Fruit fly (Drosophila melanogaster) whole organism, embryonic: ENCODE measurements around the gene peb.
A peak's percentile ranks its signal among the peaks of the same experiment; 100 is the strongest.

ENCODE experiments used
- Abd-B ChIP-seq: fragments of 200-800 bp; sonication (Bioruptor generic); optimal IDR thresholded peaks from 2 replicates; lab custom pipeline; 2018; ENCODE audit warnings: missing biosample characterization, mild to moderate bottlenecking, missing genetic modification characterization, moderate library complexity
- Asciz ChIP-seq: fragments of 200-800 bp; sonication (Bioruptor generic); optimal IDR thresholded peaks from 2 replicates; lab custom pipeline; 2017; ENCODE audit warnings: missing biosample characterization, mild to moderate bottlenecking, missing genetic modification characterization, missing genetic modification reagents
- CG10267 ChIP-seq: fragments of 200-800 bp; sonication (Bioruptor generic); optimal IDR thresholded peaks from 2 replicates; lab custom pipeline; 2018; ENCODE audit warnings: missing biosample characterization, mild to moderate bottlenecking, missing genetic modification characterization, moderate library complexity
- CG12104 ChIP-seq: fragments of 200-800 bp; sonication (Bioruptor generic); optimal IDR thresholded peaks from 3 replicates; lab custom pipeline; 2016; ENCODE audit warnings: missing biosample characterization, missing genetic modification characterization
- CG12155 ChIP-seq: fragments of 200-800 bp; sonication (Bioruptor generic); optimal IDR thresholded peaks from 3 replicates; lab custom pipeline; 2016; ENCODE audit warnings: missing biosample characterization, missing genetic modification characterization
- CG12236 ChIP-seq: fragments of 200-800 bp; sonication (Bioruptor generic); optimal IDR thresholded peaks from 2 replicates; lab custom pipeline; 2016; ENCODE audit warnings: missing biosample characterization, missing genetic modification characterization
- CG12769 ChIP-seq: fragments of 200-800 bp; sonication (Bioruptor generic); optimal IDR thresholded peaks from 2 replicates; lab custom pipeline; 2019; ENCODE audit warnings: missing biosample characterization, mild to moderate bottlenecking, missing genetic modification characterization, moderate library complexity
- CG14860 ChIP-seq: fragments of 200-800 bp; sonication (Bioruptor generic); IDR thresholded peaks from 3 replicates; pipeline ENCODE4 v1.3.6; 2022; ENCODE audit warnings: missing biosample characterization, missing genetic modification characterization; ENCODE audit not compliant: partially characterized antibody
- CG17829 ChIP-seq: fragments of 200-800 bp; optimal IDR thresholded peaks from 2 replicates; lab custom pipeline; 2019; ENCODE audit warnings: missing biosample characterization, mild to moderate bottlenecking, missing genetic modification characterization, moderate library complexity
- CG2120 ChIP-seq: fragments of 200-800 bp; sonication (Bioruptor generic); optimal IDR thresholded peaks from 3 replicates; lab custom pipeline; 2016; ENCODE audit warnings: missing biosample characterization, missing genetic modification characterization
- CG2712 ChIP-seq: fragments of 200-800 bp; optimal IDR thresholded peaks from 3 replicates; lab custom pipeline; 2019; ENCODE audit warnings: missing biosample characterization, mild to moderate bottlenecking, missing genetic modification characterization, moderate library complexity
- CG31388 ChIP-seq: fragments of 200-800 bp; sonication (Bioruptor generic); optimal IDR thresholded peaks from 2 replicates; lab custom pipeline; 2016; ENCODE audit warnings: missing biosample characterization, missing genetic modification characterization
- CG33557 ChIP-seq: fragments of 200-800 bp; sonication (Bioruptor generic); optimal IDR thresholded peaks from 2 replicates; lab custom pipeline; 2019; ENCODE audit warnings: missing biosample characterization, mild to moderate bottlenecking, missing genetic modification characterization, moderate library complexity
- CG34422 ChIP-seq: fragments of 200-800 bp; sonication (Bioruptor generic); IDR thresholded peaks from 3 replicates; pipeline ENCODE4 v1.3.6; 2022; ENCODE audit warnings: missing biosample characterization, missing genetic modification characterization
- CG6654 ChIP-seq: fragments of 200-800 bp; sonication (Bioruptor generic); optimal IDR thresholded peaks from 2 replicates; lab custom pipeline; 2017; ENCODE audit warnings: missing biosample characterization, mild to moderate bottlenecking, missing genetic modification characterization
- CG6791 ChIP-seq: fragments of 200-800 bp; sonication (Bioruptor generic); IDR thresholded peaks from 3 replicates; pipeline ENCODE4 v1.3.6; 2022; ENCODE audit warnings: missing biosample characterization, missing genetic modification characterization; ENCODE audit not compliant: partially characterized antibody
- CG7839 ChIP-seq: fragments of 200-800 bp; sonication (Bioruptor generic); optimal IDR thresholded peaks from 3 replicates; lab custom pipeline; 2018; ENCODE audit warnings: missing biosample characterization, mild to moderate bottlenecking, missing genetic modification characterization, moderate library complexity
- CG9609 ChIP-seq: fragments of 200-800 bp; sonication (Bioruptor generic); optimal IDR thresholded peaks from 3 replicates; lab custom pipeline; 2016; ENCODE audit warnings: missing biosample characterization, missing genetic modification characterization
- CHES-1-like ChIP-seq: fragments of 200-800 bp; sonication (Bioruptor generic); optimal IDR thresholded peaks from 2 replicates; lab custom pipeline; 2016; ENCODE audit warnings: missing biosample characterization, missing genetic modification characterization
- D19A ChIP-seq: fragments of 200-800 bp; optimal IDR thresholded peaks from 3 replicates; lab custom pipeline; 2019; ENCODE audit warnings: missing biosample characterization, mild to moderate bottlenecking, missing genetic modification characterization, moderate library complexity
- Dad ChIP-seq: fragments of 200-800 bp; sonication (Bioruptor generic); optimal IDR thresholded peaks from 3 replicates; lab custom pipeline; 2016; ENCODE audit warnings: missing biosample characterization, missing genetic modification characterization
- Dp ChIP-seq: fragments of 200-800 bp; sonication (Bioruptor generic); optimal IDR thresholded peaks from 2 replicates; lab custom pipeline; 2018; ENCODE audit warnings: missing biosample characterization, mild to moderate bottlenecking, missing genetic modification characterization, moderate library complexity
- Dref ChIP-seq: fragments of 200-800 bp; sonication (Bioruptor generic); IDR thresholded peaks from 2 replicates; pipeline ENCODE4 v1.3.6; 2022; ENCODE audit warnings: missing biosample characterization, missing genetic modification characterization
- Fer2 ChIP-seq: fragments of 200-800 bp; sonication (Bioruptor generic); optimal IDR thresholded peaks from 2 replicates; lab custom pipeline; 2018; ENCODE audit warnings: missing biosample characterization, mild to moderate bottlenecking, missing genetic modification characterization, moderate library complexity
- HLH4C ChIP-seq: fragments of 200-800 bp; sonication (Bioruptor generic); IDR thresholded peaks from 3 replicates; pipeline ENCODE4 v1.3.6; 2022; ENCODE audit warnings: missing biosample characterization, missing genetic modification characterization; ENCODE audit not compliant: partially characterized antibody
- Med ChIP-seq: fragments of 200-800 bp; sonication (Bioruptor generic); peaks from one replicate; lab custom pipeline; 2016; ENCODE audit warnings: missing biosample characterization, missing genetic modification characterization, mild to moderate bottlenecking, inconsistent platforms, moderate library complexity
- Myb ChIP-seq: fragments of 200-800 bp; sonication (Bioruptor generic); optimal IDR thresholded peaks from 2 replicates; lab custom pipeline; 2016; ENCODE audit warnings: missing biosample characterization, missing genetic modification characterization
- NK7.1 ChIP-seq: fragments of 200-800 bp; sonication (Bioruptor generic); optimal IDR thresholded peaks from 3 replicates; lab custom pipeline; 2016; ENCODE audit warnings: missing biosample characterization, missing genetic modification characterization
- Ssrp ChIP-seq: fragments of 200-800 bp; sonication (Bioruptor generic); optimal IDR thresholded peaks from 2 replicates; lab custom pipeline; 2018; ENCODE audit warnings: missing biosample characterization, mild to moderate bottlenecking, missing genetic modification characterization, moderate library complexity
- Stat92E ChIP-seq, 3 experiments: fragments of >200 bp in 2 of 3; fragments of 200-800 bp in 1 of 3; sonication (Bioruptor generic) in 1 of 3; optimal IDR thresholded peaks; 2 replicates each; lab custom pipeline; 2017 to 2019; ENCODE audit warnings: missing biosample characterization in 3 of 3, missing genetic modification characterization in 3 of 3, mild to moderate bottlenecking in 1 of 3, moderate library complexity in 1 of 3
- bsh ChIP-seq, 2 experiments: fragments of 200-800 bp; sonication (Bioruptor generic); optimal IDR thresholded peaks; 2 replicates each; lab custom pipeline; 2017 to 2018; ENCODE audit warnings: mild to moderate bottlenecking in 2 of 2, missing biosample characterization in 2 of 2, missing genetic modification characterization in 2 of 2, moderate library complexity in 1 of 2
- cad ChIP-seq: fragments of >200 bp; optimal IDR thresholded peaks from 2 replicates; lab custom pipeline; 2017; ENCODE audit warnings: missing biosample characterization, missing genetic modification characterization
- corto ChIP-seq: fragments of 200-800 bp; sonication (Bioruptor generic); optimal IDR thresholded peaks from 2 replicates; lab custom pipeline; 2016; ENCODE audit warnings: missing biosample characterization, mild to moderate bottlenecking, missing genetic modification characterization, moderate library complexity
- en ChIP-seq: fragments of 200-800 bp; sonication (Bioruptor generic); optimal IDR thresholded peaks from 2 replicates; lab custom pipeline; 2016; ENCODE audit warnings: missing biosample characterization, missing genetic modification characterization
- gsb ChIP-seq: fragments of 200-800 bp; sonication (Bioruptor generic); IDR thresholded peaks from 2 replicates; pipeline ENCODE4 v1.3.6; 2022; ENCODE audit warnings: missing biosample characterization, missing genetic modification characterization
- gt ChIP-seq: fragments of 200-800 bp; sonication (Bioruptor generic); IDR thresholded peaks from 2 replicates; pipeline ENCODE4 v1.3.6; 2022; ENCODE audit warnings: missing biosample characterization, missing genetic modification characterization
- hth ChIP-seq: fragments of >200 bp; optimal IDR thresholded peaks from 2 replicates; lab custom pipeline; 2017; ENCODE audit warnings: inconsistent platforms
- kah ChIP-seq: fragments of 200-800 bp; sonication (Bioruptor generic); optimal IDR thresholded peaks from 2 replicates; lab custom pipeline; 2018; ENCODE audit warnings: missing biosample characterization, mild to moderate bottlenecking, missing genetic modification characterization
- knrl ChIP-seq: fragments of 200-800 bp; sonication (Bioruptor generic); IDR thresholded peaks from 3 replicates; pipeline ENCODE4 v1.3.6; 2022; ENCODE audit warnings: missing biosample characterization, missing genetic modification characterization; ENCODE audit not compliant: partially characterized antibody
- mirr ChIP-seq: fragments of 200-800 bp; sonication (Bioruptor generic); optimal IDR thresholded peaks from 3 replicates; lab custom pipeline; 2018; ENCODE audit warnings: missing biosample characterization, mild to moderate bottlenecking, missing genetic modification characterization
- nmo ChIP-seq: fragments of 200-800 bp; sonication (Bioruptor generic); optimal IDR thresholded peaks from 2 replicates; lab custom pipeline; 2018; ENCODE audit warnings: missing biosample characterization, mild to moderate bottlenecking, missing genetic modification characterization, moderate library complexity
- otp ChIP-seq: fragments of 200-800 bp; sonication (Bioruptor generic); IDR thresholded peaks from 3 replicates; pipeline ENCODE4, ENCODE4 v1.3.6; 2022; ENCODE audit warnings: missing biosample characterization, missing genetic modification characterization
- prd ChIP-seq, 3 experiments: fragments of >200 bp in 2 of 3; fragments of 200-800 bp in 1 of 3; sonication (Bioruptor generic) in 1 of 3; optimal IDR thresholded peaks in 2 of 3; IDR thresholded peaks in 1 of 3; 2 replicates in 2 of 3; 3 replicates in 1 of 3; pipeline versions ENCODE4 v1.3.6 to Lab custom; 2017 to 2022; ENCODE audit warnings: missing biosample characterization in 1 of 3, missing genetic modification characterization in 1 of 3
- ro ChIP-seq: fragments of 200-800 bp; sonication (Bioruptor generic); IDR thresholded peaks from 2 replicates; pipeline ENCODE4 v1.3.6; 2022; ENCODE audit warnings: missing biosample characterization, missing genetic modification characterization
- scrt ChIP-seq: fragments of 200-800 bp; sonication (Bioruptor generic); optimal IDR thresholded peaks from 2 replicates; lab custom pipeline; 2018; ENCODE audit warnings: missing biosample characterization, mild to moderate bottlenecking, missing genetic modification characterization, moderate library complexity
- seq ChIP-seq: fragments of 200-800 bp; sonication (Bioruptor generic); IDR thresholded peaks from 2 replicates; pipeline ENCODE4 v1.3.6; 2022; ENCODE audit warnings: missing biosample characterization, missing genetic modification characterization
- sr ChIP-seq: fragments of 200-800 bp; sonication (Bioruptor generic); IDR thresholded peaks from 3 replicates; pipeline ENCODE4 v1.3.6; 2022; ENCODE audit warnings: missing biosample characterization, missing genetic modification characterization
- ssp ChIP-seq: fragments of 200-800 bp; sonication (Bioruptor generic); IDR thresholded peaks from 2 replicates; pipeline ENCODE4 v1.3.6; 2022; ENCODE audit warnings: missing biosample characterization, missing genetic modification characterization
- tio ChIP-seq: fragments of 200-800 bp; sonication (Bioruptor generic); optimal IDR thresholded peaks from 2 replicates; lab custom pipeline; 2017; ENCODE audit warnings: missing biosample characterization, missing genetic modification characterization, inconsistent platforms
- usp ChIP-seq: fragments of >200 bp; optimal IDR thresholded peaks from 2 replicates; lab custom pipeline; 2017; ENCODE audit warnings: missing biosample characterization, missing genetic modification characterization
- wdn ChIP-seq: fragments of 200-800 bp; sonication (Bioruptor generic); IDR thresholded peaks from 2 replicates; pipeline ENCODE4 v1.3.6; 2022; ENCODE audit warnings: missing biosample characterization, missing genetic modification characterization

Gene peb

DNA sequence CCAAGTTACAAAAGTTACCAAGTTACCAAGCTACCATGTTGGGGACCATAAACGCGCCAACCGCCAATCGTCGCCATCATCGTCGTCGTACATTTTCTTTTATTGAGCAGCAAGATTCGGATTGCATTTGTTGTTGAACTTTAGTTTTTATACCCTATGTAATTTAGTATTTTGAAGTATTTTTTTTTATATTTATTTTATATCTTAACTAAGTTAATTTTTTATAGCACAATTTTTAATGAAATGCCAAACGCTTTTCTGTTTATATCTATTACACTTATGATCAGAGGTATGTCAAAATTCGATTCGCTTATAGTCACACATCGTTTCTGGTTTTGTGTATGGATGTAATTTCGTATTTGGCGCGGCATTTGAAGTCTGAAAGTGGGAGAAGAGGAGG is 34.9 kb upstream of the peb start:
- TF ChIP-seq bsh (GFP tag; optimal IDR thresholded peaks at IDR 0.05; lab: Kevin White, UChicago) (peak in 1 of 2 experiments; percentile 1), usp (GFP tag; lab: Kevin White, UChicago) (no peak), wdn (GFP tag; lab: Robert Waterston, UW) (no peak), Med (GFP tag; lab: Kevin White, UChicago) (no peak), CG12104 (GFP tag; lab: Kevin White, UChicago) (no peak), Dp (GFP tag; lab: Kevin White, UChicago) (no peak), ssp (no peak), CG2712 (peak; percentile 14), prd (optimal IDR thresholded peaks at IDR 0.05; lab: Kevin White, UChicago) (no peak), prd (GFP tag; IDR thresholded peaks at IDR 0.05; lab: Robert Waterston, UW) (0 out of 3 replicates have a peak, but pooled peaks have one; percentile 15), D19A (tag; lab: Kevin White, UChicago) (no peak), Abd-B (GFP tag; lab: Kevin White, UChicago) (no peak), CHES-1-like (no peak), ro (GFP tag; lab: Robert Waterston, UW) (no peak), seq (GFP tag; lab: Robert Waterston, UW) (no peak), CG12769 (tag; lab: Kevin White, UChicago) (no peak), CG9609 (GFP tag; lab: Kevin White, UChicago) (no peak), CG12155 (no peak), Fer2 (tag; lab: Kevin White, UChicago) (no peak), cad (GFP tag; lab: Kevin White, UChicago) (no peak), HLH4C (GFP tag; lab: Robert Waterston, UW) (no peak), Dad (GFP tag; lab: Kevin White, UChicago) (no peak), nmo (GFP tag; lab: Kevin White, UChicago) (peak; percentile 18), kah (no peak), CG33557 (no peak), corto (no peak), tio (GFP tag; lab: Kevin White, UChicago) (no peak), Asciz (GFP tag; lab: Kevin White, UChicago) (no peak), Stat92E (GFP tag; optimal IDR thresholded peaks at IDR 0.05; lab: Kevin White, UChicago) (no peak), Dref (GFP tag; lab: Robert Waterston, UW) (no peak), sr (GFP tag; lab: Robert Waterston, UW) (no peak), gsb (GFP tag; lab: Robert Waterston, UW) (no peak), NK7.1 (GFP tag; lab: Kevin White, UChicago) (no peak), CG31388 (GFP tag; lab: Kevin White, UChicago) (no peak), CG6654 (GFP tag; lab: Kevin White, UChicago) (no peak), scrt (GFP tag; lab: Kevin White, UChicago) (no peak), Myb (GFP tag; lab: Kevin White, UChicago) (no peak), CG7839 (tag; lab: Kevin White, UChicago) (peak; percentile 10), en (GFP tag; lab: Kevin White, UChicago) (no peak), CG2120 (no peak), mirr (GFP tag; lab: Kevin White, UChicago) (no peak), CG6791 (GFP tag; lab: Robert Waterston, UW) (no peak), CG10267 (tag; lab: Kevin White, UChicago) (no peak), otp (GFP tag; lab: Robert Waterston, UW) (no peak), knrl (GFP tag; lab: Robert Waterston, UW) (no peak), hth (lab: Kevin White, UChicago) (no peak), gt (no peak), CG17829 (tag; lab: Kevin White, UChicago) (no peak), CG14860 (GFP tag; lab: Robert Waterston, UW) (no peak), Ssrp (no peak), CG12236 (no peak), CG34422 (GFP tag; lab: Robert Waterston, UW) (no peak)
